Worm (Caenorhabditis elegans) whole organism, L4 larva: Measurements from ENCODE around the gene K02E11.3.
"Not testable (repeated sequence)": the region's sequence is repeated elsewhere in the genome, so short reads cannot be mapped to it uniquely, and the experiment has no call there.

ENCODE experiments used
- F49E8.2 ChIP-seq: sonication (generic microtip); optimal IDR thresholded peaks from 2 replicates; lab custom pipeline; 2016; ENCODE audit warnings: missing compliant biosample characterization, mild to moderate bottlenecking, missing genetic modification characterization, borderline replicate concordance
- R02D3.7 ChIP-seq: fragments of 150-350 bp; sonication (generic microtip); optimal IDR thresholded peaks from 3 replicates; lab custom pipeline; 2014; ENCODE audit warnings: missing biosample characterization, missing genetic modification characterization
- fos-1 ChIP-seq: fragments of 150-350 bp; optimal IDR thresholded peaks from 2 replicates; lab custom pipeline; 2014; ENCODE audit warnings: missing biosample characterization, missing genetic modification characterization
- lin-15B ChIP-seq: fragments of 150-350 bp; sonication (generic microtip); optimal IDR thresholded peaks from 3 replicates; lab custom pipeline; 2014; ENCODE audit warnings: missing biosample characterization, missing genetic modification characterization
- mep-1 ChIP-seq: fragments of 150-350 bp; sonication (generic microtip); optimal IDR thresholded peaks from 3 replicates; lab custom pipeline; 2014; ENCODE audit warnings: missing biosample characterization, missing genetic modification characterization
- nhr-11 ChIP-seq: fragments of 150-350 bp; optimal IDR thresholded peaks from 2 replicates; lab custom pipeline; 2014; ENCODE audit warnings: missing biosample characterization, missing genetic modification characterization
- nhr-28 ChIP-seq: fragments of 150-350 bp; optimal IDR thresholded peaks from 2 replicates; lab custom pipeline; 2014; ENCODE audit warnings: missing biosample characterization, missing genetic modification characterization
- nhr-76 ChIP-seq: fragments of 150-350 bp; optimal IDR thresholded peaks from 2 replicates; lab custom pipeline; 2014; ENCODE audit warnings: missing biosample characterization, missing genetic modification characterization
- pha-4 ChIP-seq, 2 experiments: fragments of 150-350 bp in 1 of 2; fragments of 200-800 bp in 1 of 2; sonication (Bioruptor generic) in 1 of 2; IDR thresholded peaks in 1 of 2; optimal IDR thresholded peaks in 1 of 2; 2 replicates each; pipeline versions ENCODE4 v1.3.6 to Lab custom; 2014 to 2022; ENCODE audit warnings: missing genetic modification characterization in 2 of 2, missing genetic modification reagents in 2 of 2, missing biosample characterization in 1 of 2, missing compliant biosample characterization in 1 of 2
- rbr-2 ChIP-seq: sonication (generic microtip); optimal IDR thresholded peaks from 2 replicates; lab custom pipeline; 2016; ENCODE audit warnings: missing genotype, missing genetic modification characterization, missing compliant biosample characterization
- zag-1 ChIP-seq: fragments of 150-350 bp; optimal IDR thresholded peaks from 2 replicates; lab custom pipeline; 2014; ENCODE audit warnings: missing biosample characterization, missing genetic modification characterization

ce11 chrV:14203809-14204208 is 42.9 kb downstream of the K02E11.3 start:
- TF ChIP-seq lin-15B (tag; lab: Kevin White, UChicago); mep-1; pha-4 (GFP tag; IDR thresholded peaks at IDR 0.05; lab: Robert Waterston, UW); pha-4 (tag; optimal IDR thresholded peaks at IDR 0.05; lab: Kevin White, UChicago); nhr-11; nhr-76; zag-1 (tag; lab: Kevin White, UChicago); rbr-2; nhr-28 (tag; lab: Kevin White, UChicago); fos-1; R02D3.7 (tag; lab: Kevin White, UChicago); F49E8.2: not testable (repeated sequence)
